Worm (Caenorhabditis elegans) whole organism, early embryonic: Measurements from ENCODE around the gene srh-204.
"Not testable (repeated sequence)": the region's sequence is repeated elsewhere in the genome, so short reads cannot be mapped to it uniquely, and the experiment has no call there.

Experiments
- ama-1 ChIP-seq: fragments of 150-350 bp; optimal IDR thresholded peaks from 2 replicates; lab custom pipeline; 2014
- ceh-36 ChIP-seq: sonication (generic microtip); optimal IDR thresholded peaks from 2 replicates; lab custom pipeline; 2016; ENCODE audit warnings: missing genetic modification characterization, inconsistent platforms, missing compliant biosample characterization
- scrt-1 ChIP-seq: fragments of 200-800 bp; sonication (Bioruptor generic); IDR thresholded peaks from 2 replicates; pipeline ENCODE4 v1.3.6; 2022; ENCODE audit warnings: missing genetic modification characterization, missing compliant biosample characterization

ce11 chrV:4271258-4271657 lies 31.1 kb upstream of the srh-204 start, which contains the start of gene srt-38:
- not testable (repeated sequence) for TF ChIP-seq ama-1 (lab: Kevin White, UChicago); scrt-1 (GFP tag; lab: Robert Waterston, UW); ceh-36
